Worm (Caenorhabditis elegans): ENCODE results near the gene fbxa-81.

DNA sequence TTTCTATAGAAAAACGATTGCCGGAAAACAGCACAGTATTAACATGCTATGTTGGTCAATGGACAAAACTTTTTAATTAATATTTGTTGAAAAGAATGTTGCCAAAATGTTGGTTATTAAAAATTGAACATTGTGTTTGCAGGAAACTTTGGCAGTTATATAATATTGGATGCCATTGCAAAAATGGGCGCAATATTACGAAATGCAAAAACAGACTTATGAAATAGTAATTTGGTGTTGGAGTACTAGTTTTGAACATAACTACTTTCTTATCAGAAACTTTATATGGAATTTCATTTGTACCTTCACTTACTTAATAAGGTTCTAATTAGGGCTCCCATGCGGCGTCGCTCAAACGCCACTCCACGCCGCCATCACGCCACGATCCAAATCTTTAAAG is 31.5 kb downstream of the fbxa-81 start:
- TF ChIP-seq nhr-12 (tag; optimal IDR thresholded peaks at IDR 0.05) (no peak), unc-62 (GFP tag; optimal IDR thresholded peaks at IDR 0.05) (no peak), nhr-28 (tag; optimal IDR thresholded peaks at IDR 0.05) (no peak)
